Worm (Caenorhabditis elegans) whole organism, late embryonic: ENCODE measurements around the gene cyn-16.
A peak's percentile ranks its signal among the peaks of the same experiment; 100 is the strongest.

ENCODE experiments used
- C38D4.7 ChIP-seq: fragments of 200-800 bp; sonication (Bioruptor generic); optimal IDR thresholded peaks from 2 replicates; lab custom pipeline; 2018; ENCODE audit warnings: mild to moderate bottlenecking, missing genetic modification characterization, moderate library complexity, missing compliant biosample characterization
- K09A11.1 ChIP-seq: sonication (generic microtip); optimal IDR thresholded peaks from 2 replicates; lab custom pipeline; 2017; ENCODE audit warnings: antibody characterized with exemption, mild to moderate bottlenecking, missing genetic modification characterization, missing compliant biosample characterization; ENCODE audit not compliant: insufficient read depth
- T23F11.4 ChIP-seq: fragments of 200-800 bp; sonication (Bioruptor generic); optimal IDR thresholded peaks from 2 replicates; lab custom pipeline; 2018; ENCODE audit warnings: mild to moderate bottlenecking, missing genetic modification characterization, missing compliant biosample characterization
- Y22D7AL.16 ChIP-seq: sonication (generic microtip); optimal IDR thresholded peaks from 2 replicates; lab custom pipeline; 2016; ENCODE audit warnings: missing genetic modification characterization, missing compliant biosample characterization
- ceh-14 ChIP-seq: sonication (generic microtip); optimal IDR thresholded peaks from 2 replicates; lab custom pipeline; 2016; ENCODE audit warnings: missing genotype, missing genetic modification characterization, missing compliant biosample characterization
- ceh-18 ChIP-seq: sonication (generic microtip); optimal IDR thresholded peaks from 2 replicates; lab custom pipeline; 2016; ENCODE audit warnings: missing genetic modification characterization, missing compliant biosample characterization
- ceh-2 ChIP-seq: sonication (generic microtip); optimal IDR thresholded peaks from 2 replicates; lab custom pipeline; 2016; ENCODE audit warnings: missing genotype, missing genetic modification characterization, missing compliant biosample characterization
- ceh-22 ChIP-seq: sonication (generic microtip); optimal IDR thresholded peaks from 2 replicates; lab custom pipeline; 2017; ENCODE audit warnings: missing biosample characterization, missing genetic modification characterization
- ceh-30 ChIP-seq: fragments of 150-350 bp; optimal IDR thresholded peaks from 2 replicates; lab custom pipeline; 2014; ENCODE audit warnings: missing biosample characterization, missing genetic modification characterization
- ceh-45 ChIP-seq: fragments of 200-800 bp; sonication (Bioruptor generic); IDR thresholded peaks from 2 replicates; pipeline ENCODE4 v1.3.6; 2022; ENCODE audit warnings: missing genetic modification reagents, missing genetic modification characterization, missing compliant biosample characterization
- ceh-48 ChIP-seq: sonication (generic microtip); optimal IDR thresholded peaks from 2 replicates; lab custom pipeline; 2016; ENCODE audit warnings: missing genetic modification characterization, inconsistent platforms, missing compliant biosample characterization
- ceh-6 ChIP-seq: fragments of 200-800 bp; sonication (Bioruptor generic); optimal IDR thresholded peaks from 2 replicates; lab custom pipeline; 2018; ENCODE audit warnings: mild to moderate bottlenecking, missing genetic modification characterization, missing compliant biosample characterization
- ceh-9 ChIP-seq: sonication (generic microtip); optimal IDR thresholded peaks from 2 replicates; lab custom pipeline; 2016; ENCODE audit warnings: mild to moderate bottlenecking, missing genetic modification characterization, inconsistent platforms, missing compliant biosample characterization
- che-1 ChIP-seq: sonication (generic microtip); optimal IDR thresholded peaks from 2 replicates; lab custom pipeline; 2016; ENCODE audit warnings: mild to moderate bottlenecking, missing genetic modification characterization, missing compliant biosample characterization
- dmd-4 ChIP-seq: sonication (generic microtip); optimal IDR thresholded peaks from 2 replicates; lab custom pipeline; 2016; ENCODE audit warnings: borderline replicate concordance, missing genetic modification characterization, missing compliant biosample characterization
- dve-1 ChIP-seq: sonication (generic microtip); optimal IDR thresholded peaks from 2 replicates; lab custom pipeline; 2017; ENCODE audit warnings: antibody characterized with exemption, mild to moderate bottlenecking, missing genetic modification characterization, missing compliant biosample characterization
- elt-2 ChIP-seq: sonication (generic microtip); optimal IDR thresholded peaks from 2 replicates; lab custom pipeline; 2016; ENCODE audit warnings: missing genetic modification reagents, missing genetic modification characterization, missing compliant biosample characterization
- elt-4 ChIP-seq: sonication (generic microtip); optimal IDR thresholded peaks from 2 replicates; lab custom pipeline; 2016; ENCODE audit warnings: missing genetic modification characterization, missing compliant biosample characterization
- ets-4 ChIP-seq: sonication (generic microtip); optimal IDR thresholded peaks from 2 replicates; lab custom pipeline; 2016; ENCODE audit warnings: missing genetic modification characterization, missing compliant biosample characterization
- fkh-10 ChIP-seq: fragments of 150-350 bp; optimal IDR thresholded peaks from 2 replicates; lab custom pipeline; 2014; ENCODE audit warnings: missing biosample characterization, missing genetic modification reagents, missing genetic modification characterization
- hlh-13 ChIP-seq: fragments of 200-800 bp; sonication (Bioruptor generic); optimal IDR thresholded peaks from 2 replicates; lab custom pipeline; 2018; ENCODE audit warnings: mild to moderate bottlenecking, missing genetic modification characterization, missing compliant biosample characterization
- hlh-6 ChIP-seq: sonication (generic microtip); optimal IDR thresholded peaks from 2 replicates; lab custom pipeline; 2016; ENCODE audit warnings: missing genotype, missing genetic modification characterization, missing compliant biosample characterization
- lim-6 ChIP-seq: sonication (generic microtip); optimal IDR thresholded peaks from 2 replicates; lab custom pipeline; 2016; ENCODE audit warnings: missing genetic modification characterization, missing compliant biosample characterization
- nhr-11 ChIP-seq: fragments of 150-350 bp; optimal IDR thresholded peaks from 2 replicates; lab custom pipeline; 2014; ENCODE audit warnings: missing biosample characterization, missing genetic modification characterization
- npax-4 ChIP-seq: sonication (generic microtip); optimal IDR thresholded peaks from 2 replicates; lab custom pipeline; 2016; ENCODE audit warnings: missing genetic modification characterization, missing compliant biosample characterization
- odd-2 ChIP-seq: sonication (generic microtip); optimal IDR thresholded peaks from 2 replicates; lab custom pipeline; 2017; ENCODE audit warnings: antibody characterized with exemption, mild to moderate bottlenecking, missing genetic modification characterization, missing compliant biosample characterization
- pag-3 ChIP-seq: sonication (generic microtip); optimal IDR thresholded peaks from 2 replicates; lab custom pipeline; 2016; ENCODE audit warnings: missing compliant biosample characterization, missing genetic modification characterization, borderline replicate concordance
- pha-2 ChIP-seq: sonication (generic microtip); optimal IDR thresholded peaks from 2 replicates; lab custom pipeline; 2017; ENCODE audit warnings: mild to moderate bottlenecking, missing genetic modification characterization, missing compliant biosample characterization
- pha-4 ChIP-seq: fragments of 150-350 bp; optimal IDR thresholded peaks from 2 replicates; lab custom pipeline; 2018; ENCODE audit warnings: missing biosample characterization, missing genetic modification reagents, missing genetic modification characterization
- ref-2 ChIP-seq: sonication (generic microtip); optimal IDR thresholded peaks from 2 replicates; lab custom pipeline; 2016; ENCODE audit warnings: missing genetic modification characterization, missing compliant biosample characterization
- syd-9 ChIP-seq: sonication (generic microtip); optimal IDR thresholded peaks from 2 replicates; lab custom pipeline; 2016; ENCODE audit warnings: mild to moderate bottlenecking, missing genetic modification characterization, moderate library complexity, missing compliant biosample characterization
- tbx-2 ChIP-seq: sonication (generic microtip); optimal IDR thresholded peaks from 2 replicates; lab custom pipeline; 2016; ENCODE audit warnings: missing genetic modification characterization, missing compliant biosample characterization
- unc-42 ChIP-seq: sonication (generic microtip); optimal IDR thresholded peaks from 2 replicates; lab custom pipeline; 2016; ENCODE audit warnings: missing genotype, missing genetic modification characterization, missing compliant biosample characterization
- unc-86 ChIP-seq: sonication (generic microtip); optimal IDR thresholded peaks from 2 replicates; lab custom pipeline; 2016; ENCODE audit warnings: missing genetic modification characterization, missing compliant biosample characterization
- zip-5 ChIP-seq: sonication (generic microtip); optimal IDR thresholded peaks from 2 replicates; lab custom pipeline; 2016; ENCODE audit warnings: missing genetic modification characterization, missing compliant biosample characterization
- ztf-16 ChIP-seq: sonication (generic microtip); optimal IDR thresholded peaks from 2 replicates; lab custom pipeline; 2017; ENCODE audit warnings: missing genetic modification characterization, missing compliant biosample characterization

The cyn-16 gene

DNA sequence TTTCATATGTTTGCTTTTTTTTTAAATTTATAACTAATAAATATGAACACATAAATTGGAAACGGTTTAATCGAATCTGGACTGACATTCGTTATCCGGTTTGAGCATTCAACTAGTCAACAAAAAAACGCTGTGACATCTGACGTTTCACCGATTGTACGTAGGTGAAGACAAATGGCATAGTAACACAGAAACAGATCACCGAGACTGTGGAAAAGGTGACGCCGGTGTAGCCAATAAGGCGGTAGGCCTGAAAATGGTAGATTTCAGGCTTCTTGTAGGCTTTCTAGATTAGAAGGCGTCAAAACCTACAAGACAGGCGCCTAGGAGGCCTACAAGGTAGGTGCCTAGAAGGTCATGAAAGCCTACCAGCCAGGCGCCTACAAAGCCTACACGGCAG, 34.7 kb upstream of the cyn-16 start:
- TF ChIP-seq ceh-9 (tag; lab: Kevin White, UChicago) (no peak), npax-4 (tag; lab: Kevin White, UChicago) (no peak), nhr-11 (tag; lab: Kevin White, UChicago) (no peak), T23F11.4 (GFP tag; lab: Kevin White, UChicago) (no peak)

DNA sequence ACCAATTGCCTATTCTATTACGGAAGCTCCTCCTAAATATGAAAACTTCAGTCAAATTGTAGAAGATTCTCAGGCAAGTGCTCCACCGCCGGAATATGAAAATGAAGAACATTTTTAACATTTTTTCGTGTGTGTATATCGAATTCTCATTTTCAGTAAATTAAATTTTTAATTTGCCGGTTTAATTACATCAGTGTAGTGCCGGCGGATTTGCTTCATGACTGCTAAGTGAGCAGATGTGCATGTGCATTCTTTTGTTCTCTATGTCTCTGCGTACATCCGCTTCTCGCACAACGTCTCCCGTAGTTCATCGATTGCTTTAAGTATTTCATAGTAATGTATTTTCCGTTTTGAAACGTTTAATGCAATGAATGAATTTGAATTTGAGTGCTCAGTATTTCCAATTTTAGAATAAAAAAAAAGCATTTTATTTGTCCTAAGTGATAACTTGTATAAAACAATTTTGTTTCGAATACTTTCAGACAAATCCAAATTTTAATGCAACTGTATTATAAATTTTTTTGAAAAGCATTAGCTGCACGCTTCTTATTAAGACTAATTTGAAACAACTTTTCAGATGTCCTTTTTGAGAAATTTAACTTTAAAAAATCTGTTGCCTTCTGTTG, 31.0 kb upstream of the cyn-16 start, which contains the start of gene Y17G7B.22:
Gene Y17G7B.22 (plus strand): TSS at position 576 of the 626 bp plus-strand sequence.
- TF ChIP-seq tbx-2 = no peak
- no peak for TF ChIP-seq ceh-2 (tag; lab: Kevin White, UChicago)
- no peak for TF ChIP-seq ref-2
- peak; percentile 94 for TF ChIP-seq unc-42 (tag; lab: Kevin White, UChicago)
- no peak for TF ChIP-seq fkh-10 (GFP tag; lab: Kevin White, UChicago)
- no peak for TF ChIP-seq ceh-45 (GFP tag; lab: Robert Waterston, UW)
- no peak for TF ChIP-seq C38D4.7 (GFP tag; lab: Kevin White, UChicago)
- TF ChIP-seq npax-4 (tag; lab: Kevin White, UChicago) = no peak
- peak; percentile 46 for TF ChIP-seq ceh-48 (tag; lab: Kevin White, UChicago)
- TF ChIP-seq odd-2 = no peak
- no peak for TF ChIP-seq hlh-13 (GFP tag; lab: Kevin White, UChicago)
- no peak for TF ChIP-seq ceh-14 (tag; lab: Kevin White, UChicago)
- TF ChIP-seq, all 69 proteins: peak for 2

DNA sequence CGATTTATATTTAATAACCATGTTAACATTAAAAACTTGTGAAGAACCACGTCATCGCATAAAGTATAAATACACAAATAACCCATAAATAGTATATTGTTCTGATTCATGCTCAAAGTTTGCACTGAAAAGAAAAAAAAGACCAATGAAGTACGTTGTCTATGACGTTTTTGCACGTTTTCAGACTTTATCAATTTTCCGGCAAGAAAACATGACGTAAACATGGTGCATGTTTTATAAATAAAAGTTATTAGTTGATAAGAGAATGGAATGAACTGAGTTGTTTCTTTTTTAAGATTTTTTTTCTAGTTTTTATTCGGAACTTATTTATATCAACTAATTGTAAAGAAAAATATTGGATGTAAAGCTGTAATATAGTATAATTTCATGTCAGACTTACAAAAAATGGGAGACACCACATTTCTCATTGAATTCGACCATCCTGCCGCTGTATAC, 28.2 kb upstream of the cyn-16 start, which contains the start of gene arrd-8:
Gene arrd-8 (plus strand): TSS at position 406 of the 456 bp plus-strand sequence.
- no peak for TF ChIP-seq ceh-6 (GFP tag; lab: Kevin White, UChicago)
- no peak for TF ChIP-seq ceh-22 (tag; lab: Kevin White, UChicago)
- TF ChIP-seq elt-2 (tag; lab: Kevin White, UChicago) = peak; percentile 12

DNA sequence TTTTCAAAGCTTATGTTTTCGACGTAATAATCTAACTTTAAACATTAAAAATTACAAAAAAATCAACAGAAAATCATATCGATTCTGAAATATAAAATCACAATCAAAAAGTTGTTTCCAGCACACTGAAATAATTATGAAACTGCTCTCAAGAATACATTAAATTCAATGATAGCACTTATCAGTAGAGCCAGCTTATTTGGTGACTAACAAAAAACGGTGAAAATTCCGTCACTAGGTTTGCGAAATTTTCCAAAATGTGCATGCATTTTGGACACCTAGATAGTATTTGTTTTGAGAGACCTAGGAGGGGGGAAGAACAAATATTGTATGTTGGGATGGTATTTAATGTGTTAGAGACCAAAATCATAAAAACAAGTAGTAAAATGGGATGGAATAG, 26.5 kb upstream of the cyn-16 start:
- TF ChIP-seq che-1 (tag; lab: Kevin White, UChicago) = no peak
- TF ChIP-seq ceh-48 (tag; lab: Kevin White, UChicago) = no peak
- TF ChIP-seq lim-6 = no peak
- no peak for TF ChIP-seq Y22D7AL.16 (tag; lab: Kevin White, UChicago)
- TF ChIP-seq ceh-14 (tag; lab: Kevin White, UChicago) = no peak
- TF ChIP-seq pha-4 (tag; lab: Kevin White, UChicago) = no peak
- no peak for TF ChIP-seq syd-9 (tag; lab: Kevin White, UChicago)
- no peak for TF ChIP-seq ref-2
- no peak for TF ChIP-seq nhr-11 (tag; lab: Kevin White, UChicago)
- no peak for TF ChIP-seq ets-4
- no peak for TF ChIP-seq pha-2 (tag; lab: Kevin White, UChicago)
- TF ChIP-seq pag-3 (tag; lab: Kevin White, UChicago) = no peak
- TF ChIP-seq elt-2 (tag; lab: Kevin White, UChicago) = no peak
- no peak for TF ChIP-seq dve-1 (tag; lab: Kevin White, UChicago)
- no peak for TF ChIP-seq K09A11.1 (tag; lab: Kevin White, UChicago)
- TF ChIP-seq zip-5 (tag; lab: Kevin White, UChicago) = no peak
- TF ChIP-seq odd-2 = no peak
- no peak for TF ChIP-seq ztf-16
- TF ChIP-seq, all 69 proteins: peak for 0

DNA sequence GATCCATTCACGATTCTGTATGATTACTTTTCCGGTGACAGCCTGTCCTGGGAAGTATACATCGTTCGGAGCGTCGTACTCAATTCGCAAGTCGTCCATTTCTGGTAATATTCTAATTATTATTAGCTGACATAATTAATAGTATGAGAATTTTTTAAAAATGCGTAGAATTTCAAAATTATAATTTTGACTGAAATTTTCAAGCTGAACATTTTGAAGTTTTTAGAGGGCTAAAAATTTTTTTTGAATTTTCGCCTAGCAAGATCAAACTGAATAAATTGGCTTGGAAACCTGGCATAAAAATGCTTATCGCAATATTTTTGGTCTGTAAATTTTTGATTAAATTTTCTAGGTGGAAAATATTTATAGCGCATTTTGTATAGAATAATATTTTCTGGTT, 26.0 kb upstream of the cyn-16 start, which contains the start of gene arrd-7:
Gene arrd-7 (minus strand): TSS at position 101 of the 400 bp plus-strand sequence.
- TF ChIP-seq elt-4 (tag; lab: Kevin White, UChicago) (no peak), unc-86 (tag; lab: Kevin White, UChicago) (no peak), ceh-30 (tag; lab: Kevin White, UChicago) (no peak), ceh-18 (tag; lab: Kevin White, UChicago) (no peak), dve-1 (tag; lab: Kevin White, UChicago) (no peak), dmd-4 (tag; lab: Kevin White, UChicago) (no peak), hlh-6 (no peak)
